Worm (Caenorhabditis elegans) whole organism, early embryonic: ENCODE data around the gene nhr-159.

ENCODE experiments used
- B0310.2 ChIP-seq: sonication (generic microtip); optimal IDR thresholded peaks from 2 replicates; lab custom pipeline; 2016; ENCODE audit warnings: mild to moderate bottlenecking, missing genetic modification characterization, missing compliant biosample characterization
- F13C5.2 ChIP-seq: sonication (generic microtip); optimal IDR thresholded peaks from 2 replicates; lab custom pipeline; 2017; ENCODE audit warnings: mild to moderate bottlenecking, missing genetic modification characterization, inconsistent platforms, missing compliant biosample characterization
- aly-1 ChIP-seq: sonication (generic microtip); optimal IDR thresholded peaks from 2 replicates; lab custom pipeline; 2016; ENCODE audit warnings: missing genetic modification characterization, missing compliant biosample characterization
- ama-1 ChIP-seq: fragments of 150-350 bp; optimal IDR thresholded peaks from 2 replicates; lab custom pipeline; 2014
- ceh-13 ChIP-seq: fragments of 200-800 bp; sonication (Bioruptor generic); optimal IDR thresholded peaks from 2 replicates; lab custom pipeline; 2018; ENCODE audit warnings: mild to moderate bottlenecking, missing genetic modification characterization, missing compliant biosample characterization
- ceh-36 ChIP-seq: sonication (generic microtip); optimal IDR thresholded peaks from 2 replicates; lab custom pipeline; 2016; ENCODE audit warnings: missing genetic modification characterization, inconsistent platforms, missing compliant biosample characterization
- ets-7 ChIP-seq: sonication (generic microtip); optimal IDR thresholded peaks from 2 replicates; lab custom pipeline; 2016; ENCODE audit warnings: missing genotype, missing genetic modification characterization, missing compliant biosample characterization
- flt-1 ChIP-seq: fragments of 200-800 bp; sonication (Bioruptor generic); IDR thresholded peaks from 2 replicates; pipeline ENCODE4 v1.3.6; 2022; ENCODE audit warnings: missing genetic modification characterization, missing compliant biosample characterization
- hmbx-1 ChIP-seq: sonication (generic microtip); optimal IDR thresholded peaks from 2 replicates; lab custom pipeline; 2016; ENCODE audit warnings: mild to moderate bottlenecking, missing genetic modification characterization, missing compliant biosample characterization
- hmg-4 ChIP-seq: fragments of 200-800 bp; sonication (Bioruptor generic); optimal IDR thresholded peaks from 2 replicates; lab custom pipeline; 2018; ENCODE audit warnings: mild to moderate bottlenecking, missing genetic modification characterization, missing compliant biosample characterization
- hnd-1 ChIP-seq: sonication (generic microtip); optimal IDR thresholded peaks from 2 replicates; lab custom pipeline; 2016; ENCODE audit warnings: missing genetic modification characterization, missing compliant biosample characterization
- pes-1 ChIP-seq: fragments of 200-800 bp; sonication (Bioruptor generic); IDR thresholded peaks from 2 replicates; pipeline ENCODE4 v1.3.6; 2022; ENCODE audit warnings: missing genetic modification reagents, missing genetic modification characterization, missing compliant biosample characterization
- scrt-1 ChIP-seq: fragments of 200-800 bp; sonication (Bioruptor generic); IDR thresholded peaks from 2 replicates; pipeline ENCODE4 v1.3.6; 2022; ENCODE audit warnings: missing genetic modification characterization, missing compliant biosample characterization
- sea-1 ChIP-seq: fragments of 200-800 bp; sonication (Bioruptor generic); conservative IDR thresholded peaks from 2 replicates; pipeline ENCODE4 v1.3.6; 2022; ENCODE audit warnings: missing genetic modification characterization, missing compliant biosample characterization
- tbx-11 ChIP-seq: fragments of 200-800 bp; sonication (Bioruptor generic); IDR thresholded peaks from 2 replicates; pipeline ENCODE4 v1.3.6; 2022; ENCODE audit warnings: missing genetic modification characterization, missing compliant biosample characterization
- tbx-37 ChIP-seq: fragments of 200-800 bp; sonication (Bioruptor generic); conservative IDR thresholded peaks from 2 replicates; pipeline ENCODE4 v1.3.6; 2022; ENCODE audit warnings: missing genetic modification reagents, missing genetic modification characterization, missing compliant biosample characterization
- tra-4 ChIP-seq: sonication (generic microtip); optimal IDR thresholded peaks from 2 replicates; lab custom pipeline; 2017; ENCODE audit warnings: missing genetic modification characterization, missing compliant biosample characterization

Gene nhr-159

DNA sequence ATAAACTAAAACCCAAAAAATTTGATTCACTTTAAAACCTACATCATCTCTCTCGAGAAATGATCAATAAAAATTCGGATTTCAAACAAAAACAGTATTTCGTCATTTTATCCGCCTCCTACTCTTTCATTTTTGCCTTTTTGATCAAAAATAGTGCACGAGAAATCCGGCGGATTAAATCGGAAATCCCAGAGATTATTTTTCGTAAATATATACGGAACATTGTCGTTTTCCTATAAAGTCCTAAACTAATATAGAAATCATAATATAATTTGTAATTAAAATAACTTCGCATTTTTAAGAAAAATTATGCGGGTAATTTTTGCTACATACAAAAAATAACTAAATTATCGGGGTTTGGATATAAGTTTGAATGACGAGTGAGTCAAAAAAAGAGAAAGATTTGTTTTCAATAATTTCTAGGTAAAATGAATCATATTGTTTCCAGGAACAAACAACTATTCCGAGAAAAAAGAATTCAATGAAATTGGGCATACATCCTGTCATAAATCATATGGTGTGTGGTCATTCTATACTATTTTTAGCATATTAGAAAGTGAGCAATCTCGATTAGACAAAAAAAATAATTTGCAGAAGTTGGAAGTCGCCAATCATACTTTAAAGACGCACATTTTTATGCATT, 3.9 kb downstream of the nhr-159 start, which contains the start of gene nhr-158:
Gene nhr-158, minus strand, starts transcription at position 51 of the 643 bp plus-strand sequence.
- TF ChIP-seq ceh-36 (tag; lab: Kevin White, UChicago) = no peak
- TF ChIP-seq tbx-11 (GFP tag; lab: Robert Waterston, UW) = no peak
- TF ChIP-seq tbx-37 = no peak
- TF ChIP-seq pes-1 (GFP tag; lab: Robert Waterston, UW) = no peak
- no peak for TF ChIP-seq flt-1 (GFP tag; lab: Robert Waterston, UW)
- no peak for TF ChIP-seq B0310.2 (tag; lab: Kevin White, UChicago)
- no peak for TF ChIP-seq ets-7 (tag; lab: Kevin White, UChicago)
- no peak for TF ChIP-seq ceh-13
- TF ChIP-seq F13C5.2 (tag; lab: Kevin White, UChicago) = no peak
- no peak for TF ChIP-seq hnd-1 (tag; lab: Kevin White, UChicago)
- TF ChIP-seq sea-1 (GFP tag; lab: Robert Waterston, UW) = no peak
- TF ChIP-seq aly-1 (tag; lab: Kevin White, UChicago) = no peak
- no peak for TF ChIP-seq scrt-1 (GFP tag; lab: Robert Waterston, UW)
- no peak for TF ChIP-seq tra-4 (tag; lab: Kevin White, UChicago)
- TF ChIP-seq hmg-4 = no peak

DNA sequence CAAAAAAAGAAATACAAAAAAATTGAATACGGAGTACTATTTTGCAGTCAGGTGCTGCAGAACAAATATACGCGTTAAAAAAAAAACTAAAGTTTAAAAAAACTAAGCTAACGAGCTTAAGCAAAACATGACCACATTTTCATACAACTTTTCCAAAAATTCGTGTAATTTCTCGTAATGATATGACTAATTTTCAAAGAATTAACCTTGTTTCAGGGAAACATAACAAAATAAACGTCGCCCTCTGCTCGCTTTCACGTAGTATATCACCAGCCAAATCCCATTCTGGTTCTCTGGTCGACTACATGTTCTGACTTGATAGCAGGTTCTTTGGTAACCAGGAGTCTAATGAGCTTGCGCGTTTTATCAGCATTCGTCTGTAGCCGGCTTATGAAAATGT, 7.8 kb downstream of the nhr-159 start:
- TF ChIP-seq ama-1 (lab: Kevin White, UChicago) (no peak), B0310.2 (tag; lab: Kevin White, UChicago) (no peak), ets-7 (tag; lab: Kevin White, UChicago) (no peak), hnd-1 (tag; lab: Kevin White, UChicago) (no peak), scrt-1 (GFP tag; lab: Robert Waterston, UW) (no peak), ceh-36 (tag; lab: Kevin White, UChicago) (no peak), tbx-37 (no peak), pes-1 (GFP tag; lab: Robert Waterston, UW) (no peak), F13C5.2 (tag; lab: Kevin White, UChicago) (no peak), ceh-13 (no peak), tra-4 (tag; lab: Kevin White, UChicago) (no peak), sea-1 (GFP tag; lab: Robert Waterston, UW) (no peak), aly-1 (tag; lab: Kevin White, UChicago) (no peak), hmg-4 (no peak), tbx-11 (GFP tag; lab: Robert Waterston, UW) (no peak), hmbx-1 (no peak), flt-1 (GFP tag; lab: Robert Waterston, UW) (no peak)

DNA sequence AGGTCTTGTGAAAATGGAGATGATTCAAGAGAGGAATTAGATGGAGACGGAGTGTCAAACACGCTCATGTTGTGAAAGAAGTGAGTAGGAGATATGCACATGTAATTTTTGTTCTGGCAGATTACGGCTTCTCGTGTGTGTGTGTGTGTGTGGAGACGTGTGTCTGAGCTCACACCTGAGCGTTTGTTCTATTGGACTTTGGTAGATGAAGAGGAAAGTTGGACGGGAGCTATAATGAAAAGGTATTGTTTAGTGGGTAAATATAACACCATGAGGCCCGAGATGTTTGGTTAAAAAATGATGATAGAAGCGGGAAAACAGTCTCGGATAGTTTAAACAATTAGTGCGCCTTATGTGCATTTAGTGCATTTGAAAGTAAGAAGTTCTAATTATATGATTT, 9.2 kb downstream of the nhr-159 start, which contains the start of gene nhr-157:
Gene nhr-157, minus strand, starts transcription at position 101 of the 400 bp plus-strand sequence.
- TF ChIP-seq scrt-1 (GFP tag; lab: Robert Waterston, UW) = no peak
- TF ChIP-seq ets-7 (tag; lab: Kevin White, UChicago) = no peak
- no peak for TF ChIP-seq B0310.2 (tag; lab: Kevin White, UChicago)
- TF ChIP-seq hnd-1 (tag; lab: Kevin White, UChicago) = no peak
- TF ChIP-seq tbx-11 (GFP tag; lab: Robert Waterston, UW) = no peak
- TF ChIP-seq tra-4 (tag; lab: Kevin White, UChicago) = no peak
- no peak for TF ChIP-seq pes-1 (GFP tag; lab: Robert Waterston, UW)
- TF ChIP-seq hmbx-1 = no peak
- no peak for TF ChIP-seq ama-1 (lab: Kevin White, UChicago)
- TF ChIP-seq sea-1 (GFP tag; lab: Robert Waterston, UW) = no peak
- no peak for TF ChIP-seq aly-1 (tag; lab: Kevin White, UChicago)
- no peak for TF ChIP-seq hmg-4

DNA sequence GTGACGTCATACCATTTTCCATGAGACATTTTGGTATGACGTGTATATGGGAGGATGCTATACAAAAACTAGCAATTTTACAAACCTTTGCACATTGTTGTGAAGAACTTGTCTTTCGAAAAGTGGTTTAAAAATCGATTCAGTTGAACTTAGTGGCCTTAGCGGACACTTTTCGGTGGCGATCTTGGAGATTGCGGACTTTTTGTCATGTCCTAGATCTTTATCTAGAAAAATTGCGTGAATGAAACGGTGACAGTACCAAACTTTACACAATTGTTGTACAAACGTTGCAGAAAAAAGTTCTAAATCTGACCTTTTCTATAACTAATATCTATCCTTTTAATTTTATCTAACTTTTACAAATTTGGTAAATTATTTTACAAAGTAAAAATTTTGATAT, 12.8 kb downstream of the nhr-159 start:
- TF ChIP-seq scrt-1 (GFP tag; lab: Robert Waterston, UW) (no peak), sea-1 (GFP tag; lab: Robert Waterston, UW) (no peak), ama-1 (lab: Kevin White, UChicago) (no peak), ceh-13 (no peak), B0310.2 (tag; lab: Kevin White, UChicago) (no peak), tra-4 (tag; lab: Kevin White, UChicago) (no peak)

- TF ChIP-seq scrt-1 (GFP tag; lab: Robert Waterston, UW) = no peak
- no peak for TF ChIP-seq ets-7 (tag; lab: Kevin White, UChicago)
- TF ChIP-seq flt-1 (GFP tag; lab: Robert Waterston, UW) = no peak
- TF ChIP-seq tra-4 (tag; lab: Kevin White, UChicago) = no peak
- TF ChIP-seq hmg-4 = no peak
- TF ChIP-seq hmbx-1 = no peak
- no peak for TF ChIP-seq F13C5.2 (tag; lab: Kevin White, UChicago)
- TF ChIP-seq pes-1 (GFP tag; lab: Robert Waterston, UW) = no peak
- TF ChIP-seq tbx-37 = no peak
- TF ChIP-seq ama-1 (lab: Kevin White, UChicago) = no peak
- TF ChIP-seq aly-1 (tag; lab: Kevin White, UChicago) = no peak
- no peak for TF ChIP-seq ceh-36 (tag; lab: Kevin White, UChicago)
- no peak for TF ChIP-seq B0310.2 (tag; lab: Kevin White, UChicago)
- no peak for TF ChIP-seq hnd-1 (tag; lab: Kevin White, UChicago)
- TF ChIP-seq sea-1 (GFP tag; lab: Robert Waterston, UW) = no peak
- no peak for TF ChIP-seq ceh-13
- no peak for TF ChIP-seq tbx-11 (GFP tag; lab: Robert Waterston, UW)
Measured at ce11 chrV:3862851-3863250, 15.3 kb downstream of the nhr-159 start, which contains the start of gene nhr-187. Gene nhr-187, minus strand, starts transcription at chrV:3862951.

- no peak for TF ChIP-seq tbx-11 (GFP tag; lab: Robert Waterston, UW)
- no peak for TF ChIP-seq tbx-37
- no peak for TF ChIP-seq hmg-4
- no peak for TF ChIP-seq hnd-1 (tag; lab: Kevin White, UChicago)
- TF ChIP-seq tra-4 (tag; lab: Kevin White, UChicago) = no peak
- TF ChIP-seq pes-1 (GFP tag; lab: Robert Waterston, UW) = no peak
- no peak for TF ChIP-seq ceh-36 (tag; lab: Kevin White, UChicago)
- no peak for TF ChIP-seq ets-7 (tag; lab: Kevin White, UChicago)
- TF ChIP-seq hmbx-1 = no peak
- no peak for TF ChIP-seq scrt-1 (GFP tag; lab: Robert Waterston, UW)
- no peak for TF ChIP-seq flt-1 (GFP tag; lab: Robert Waterston, UW)
Measured at ce11 chrV:3860123-3860522, 18.0 kb downstream of the nhr-159 start, which contains the start of gene nhr-189. Gene nhr-189, minus strand, starts transcription at chrV:3860243.
